Fruit fly (Drosophila melanogaster): ENCODE data around the gene CG32235.

The CG32235 gene

dm6 chr3L:4825584-4825983, 34.7 kb downstream of the CG32235 start, which contains the start of the genes Dhc64C and LeuRS-m (continued):
- TF ChIP-seq Ada2b (GFP tag; IDR thresholded peaks at IDR 0.05) = peak; percentile 56
- no peak for TF ChIP-seq aop (GFP tag; IDR thresholded peaks at IDR 0.05)
- TF ChIP-seq Dref (GFP tag; IDR thresholded peaks at IDR 0.05) = peak; percentile 90
- peak; percentile 51 for TF ChIP-seq Scr (GFP tag; IDR thresholded peaks at IDR 0.05; ENCODE audit: partially characterized antibody)
- peak; percentile 29 for TF ChIP-seq dm (GFP tag; optimal IDR thresholded peaks at IDR 0.05)
- TF ChIP-seq CG7839 (tag; optimal IDR thresholded peaks at IDR 0.05) = peak; percentile 6
- peak; percentile 75 for TF ChIP-seq ewg (GFP tag; optimal IDR thresholded peaks at IDR 0.05)
- TF ChIP-seq CG10267 (tag; optimal IDR thresholded peaks at IDR 0.05) = no peak
- no peak for TF ChIP-seq CG17328 (GFP tag; IDR thresholded peaks at IDR 0.05)
- peak; percentile 91 for TF ChIP-seq Dp (GFP tag; optimal IDR thresholded peaks at IDR 0.05)
- TF ChIP-seq row (GFP tag; IDR thresholded peaks at IDR 0.05) = peak; percentile 71
- peak; percentile 7 for TF ChIP-seq az2 (GFP tag; optimal IDR thresholded peaks at IDR 0.05)
- TF ChIP-seq crol (GFP tag; IDR thresholded peaks at IDR 0.05) = no peak
- TF ChIP-seq CG17829 (tag; optimal IDR thresholded peaks at IDR 0.05) = peak; percentile 44
- no peak for TF ChIP-seq Oaz (GFP tag; IDR thresholded peaks at IDR 0.05)
- TF ChIP-seq stwl (tag; optimal IDR thresholded peaks at IDR 0.05) = peak; percentile 96
- TF ChIP-seq zen (tag; optimal IDR thresholded peaks at IDR 0.05) = peak; percentile 31
- TF ChIP-seq CG42726 (GFP tag; IDR thresholded peaks at IDR 0.05; ENCODE audit: partially characterized antibody) = peak; percentile 74
- peak; percentile 19 for TF ChIP-seq pb (GFP tag; optimal IDR thresholded peaks at IDR 0.05)
- TF ChIP-seq nerfin-2 (GFP tag; IDR thresholded peaks at IDR 0.05; ENCODE audit: partially characterized antibody) = peak; percentile 54; the same call in 1 of the 2 replicates
- TF ChIP-seq Asciz (GFP tag; optimal IDR thresholded peaks at IDR 0.05) = no peak
- no peak for TF ChIP-seq H15 (GFP tag; IDR thresholded peaks at IDR 0.05)
- TF ChIP-seq CG5245 (GFP tag; optimal IDR thresholded peaks at IDR 0.05) = no peak
- no peak for TF ChIP-seq CG12769 (tag; optimal IDR thresholded peaks at IDR 0.05)
- TF ChIP-seq Nf-YA (GFP tag; IDR thresholded peaks at IDR 0.05) = peak; percentile 30; the same call in 1 of the 2 replicates
- TF ChIP-seq CG6813 (GFP tag; optimal IDR thresholded peaks at IDR 0.05) = no peak
- TF ChIP-seq eyg (GFP tag; optimal IDR thresholded peaks at IDR 0.05) = peak; percentile 28
- TF ChIP-seq CG14860 (GFP tag; IDR thresholded peaks at IDR 0.05; ENCODE audit: partially characterized antibody) = peak; percentile 65
- TF ChIP-seq Bgb (GFP tag; IDR thresholded peaks at IDR 0.05; ENCODE audit: partially characterized antibody) = peak; percentile 70; the same call in 1 of the 2 replicates
- TF ChIP-seq CG11398 (GFP tag; optimal IDR thresholded peaks at IDR 0.05) = no peak
- TF ChIP-seq Bteb2 (GFP tag; optimal IDR thresholded peaks at IDR 0.05) = peak; percentile 18
- peak; percentile 63 for TF ChIP-seq lilli (GFP tag; optimal IDR thresholded peaks at IDR 0.05)
- TF ChIP-seq odd (GFP tag; optimal IDR thresholded peaks at IDR 0.05) = no peak
- no peak for TF ChIP-seq CG31224 (GFP tag; IDR thresholded peaks at IDR 0.05)
- peak; percentile 24; the same call in 1 of the 3 replicates for TF ChIP-seq CG34224 (GFP tag; IDR thresholded peaks at IDR 0.05; ENCODE audit: partially characterized antibody)
- peak; percentile 68; the same call in 1 of the 2 replicates for TF ChIP-seq vvl (GFP tag; IDR thresholded peaks at IDR 0.05)
- peak; percentile 31 for TF ChIP-seq ind (GFP tag; optimal IDR thresholded peaks at IDR 0.05)
- TF ChIP-seq CG15696 (tag; optimal IDR thresholded peaks at IDR 0.05) = peak; percentile 3
- peak; percentile 91 for TF ChIP-seq Ets97D (GFP tag; optimal IDR thresholded peaks at IDR 0.05)
- TF ChIP-seq CG15479 (GFP tag; optimal IDR thresholded peaks at IDR 0.05) = peak; percentile 15
- peak; percentile 19 for TF ChIP-seq phol (tag; optimal IDR thresholded peaks at IDR 0.05)
- peak; percentile 68; the same call in 2 of the 3 replicates for TF ChIP-seq Opbp (GFP tag; IDR thresholded peaks at IDR 0.05; ENCODE audit: partially characterized antibody)
- no peak for TF ChIP-seq CG11085 (GFP tag; IDR thresholded peaks at IDR 0.05)
- peak; percentile 77 for TF ChIP-seq Elba2 (GFP tag; optimal IDR thresholded peaks at IDR 0.05)
- peak; percentile 13 for TF ChIP-seq Dip3 (GFP tag; optimal IDR thresholded peaks at IDR 0.05)
- TF ChIP-seq al (GFP tag; IDR thresholded peaks at IDR 0.05) = 0 out of 2 replicates have a peak, but pooled peaks have one; percentile 35
- TF ChIP-seq Doc2 (GFP tag; IDR thresholded peaks at IDR 0.05) = no peak
- TF ChIP-seq Hmr (GFP tag; optimal IDR thresholded peaks at IDR 0.05) = peak; percentile 62
- peak; percentile 86 for TF ChIP-seq trem (tag; optimal IDR thresholded peaks at IDR 0.05)
- TF ChIP-seq Pdp1 (GFP tag; optimal IDR thresholded peaks at IDR 0.05) = peak in 1 of 2 experiments; percentile 97
